Worm (Caenorhabditis elegans) whole organism, L2 larva: ENCODE measurements around the gene clec-50.

Experiments used
- C34F6.9 ChIP-seq: fragments of 150-350 bp; optimal IDR thresholded peaks from 2 replicates; lab custom pipeline; 2014; ENCODE audit warnings: missing biosample characterization, missing genetic modification characterization
- R02D3.7 ChIP-seq: fragments of 150-350 bp; optimal IDR thresholded peaks from 2 replicates; lab custom pipeline; 2014; ENCODE audit warnings: missing biosample characterization, missing genetic modification characterization
- Y55F3AM.14 ChIP-seq: fragments of 200-800 bp; sonication (Bioruptor generic); optimal IDR thresholded peaks from 2 replicates; lab custom pipeline; 2018; ENCODE audit warnings: mild to moderate bottlenecking, missing genetic modification characterization, missing compliant biosample characterization
- alr-1 ChIP-seq: fragments of 150-350 bp; optimal IDR thresholded peaks from 2 replicates; lab custom pipeline; 2014; ENCODE audit warnings: missing biosample characterization, missing genetic modification characterization
- aly-2 ChIP-seq: fragments of 150-350 bp; optimal IDR thresholded peaks from 2 replicates; lab custom pipeline; 2014; ENCODE audit warnings: missing biosample characterization, missing genetic modification characterization
- ama-1 ChIP-seq: fragments of 150-350 bp; optimal IDR thresholded peaks from 2 replicates; lab custom pipeline; 2018; ENCODE audit warnings: inconsistent platforms
- ceh-16 ChIP-seq: fragments of 150-350 bp; optimal IDR thresholded peaks from 2 replicates; lab custom pipeline; 2014; ENCODE audit warnings: missing biosample characterization, missing genetic modification characterization
- ceh-82 ChIP-seq: fragments of 150-350 bp; optimal IDR thresholded peaks from 2 replicates; lab custom pipeline; 2014; ENCODE audit warnings: missing biosample characterization, missing genetic modification characterization
- crh-2 ChIP-seq: sonication (generic microtip); optimal IDR thresholded peaks from 2 replicates; lab custom pipeline; 2017; ENCODE audit warnings: missing biosample characterization, missing genetic modification characterization
- dmd-4 ChIP-seq: sonication (generic microtip); optimal IDR thresholded peaks from 2 replicates; lab custom pipeline; 2017; ENCODE audit warnings: missing biosample characterization, missing genetic modification characterization
- egl-27 ChIP-seq: sonication (generic microtip); optimal IDR thresholded peaks from 3 replicates; lab custom pipeline; 2017; ENCODE audit warnings: missing biosample characterization, missing genetic modification reagents, missing genetic modification characterization
- elt-3 ChIP-seq: sonication (generic microtip); optimal IDR thresholded peaks from 2 replicates; lab custom pipeline; 2017; ENCODE audit warnings: missing biosample characterization, missing genetic modification characterization
- gmeb-1 ChIP-seq: fragments of 150-350 bp; optimal IDR thresholded peaks from 2 replicates; lab custom pipeline; 2014; ENCODE audit warnings: missing biosample characterization, missing genetic modification characterization
- lin-11 ChIP-seq: fragments of 150-350 bp; sonication (generic microtip); optimal IDR thresholded peaks from 2 replicates; lab custom pipeline; 2014; ENCODE audit warnings: missing biosample characterization, missing genetic modification characterization, inconsistent platforms, mixed read lengths
- lin-39 ChIP-seq: fragments of 150-350 bp; optimal IDR thresholded peaks from 2 replicates; lab custom pipeline; 2014; ENCODE audit warnings: missing biosample characterization, missing genetic modification reagents, missing genetic modification characterization
- lsy-2 ChIP-seq, 2 experiments: fragments of 150-350 bp in 1 of 2; sonication (generic microtip) in 1 of 2; optimal IDR thresholded peaks; 2 replicates each; lab custom pipeline; 2014 to 2017; ENCODE audit warnings: missing biosample characterization in 2 of 2, missing genetic modification characterization in 2 of 2
- mab-5 ChIP-seq: fragments of 150-350 bp; optimal IDR thresholded peaks from 2 replicates; lab custom pipeline; 2014; ENCODE audit warnings: missing biosample characterization, missing genetic modification characterization
- mdl-1 ChIP-seq, 2 experiments: fragments of 150-350 bp in 1 of 2; sonication (generic microtip) in 1 of 2; optimal IDR thresholded peaks; 2 replicates each; lab custom pipeline; 2017; ENCODE audit warnings: missing biosample characterization in 2 of 2, missing genetic modification characterization in 2 of 2
- nhr-10 ChIP-seq: sonication (generic microtip); optimal IDR thresholded peaks from 2 replicates; lab custom pipeline; 2017; ENCODE audit warnings: missing biosample characterization, missing genetic modification characterization
- nhr-11 ChIP-seq: fragments of 150-350 bp; optimal IDR thresholded peaks from 2 replicates; lab custom pipeline; 2014; ENCODE audit warnings: missing biosample characterization, missing genetic modification characterization
- nhr-12 ChIP-seq: fragments of 150-350 bp; optimal IDR thresholded peaks from 2 replicates; lab custom pipeline; 2014; ENCODE audit warnings: missing biosample characterization, missing genetic modification characterization
- nhr-21 ChIP-seq: fragments of 150-350 bp; optimal IDR thresholded peaks from 2 replicates; lab custom pipeline; 2014; ENCODE audit warnings: missing biosample characterization, missing genetic modification characterization
- nhr-23 ChIP-seq: fragments of 150-350 bp; optimal IDR thresholded peaks from 2 replicates; lab custom pipeline; 2014; ENCODE audit warnings: missing biosample characterization, missing genetic modification reagents, missing genetic modification characterization
- nhr-237 ChIP-seq: fragments of 150-350 bp; optimal IDR thresholded peaks from 2 replicates; lab custom pipeline; 2014; ENCODE audit warnings: missing biosample characterization, missing genetic modification characterization
- nhr-25 ChIP-seq: fragments of 150-350 bp; sonication (generic microtip); optimal IDR thresholded peaks from 3 replicates; lab custom pipeline; 2014; ENCODE audit warnings: missing biosample characterization, missing genetic modification characterization
- nhr-6 ChIP-seq: fragments of 150-350 bp; optimal IDR thresholded peaks from 2 replicates; lab custom pipeline; 2014; ENCODE audit warnings: missing biosample characterization, missing genetic modification characterization
- nhr-77 ChIP-seq: fragments of 150-350 bp; optimal IDR thresholded peaks from 2 replicates; lab custom pipeline; 2014; ENCODE audit warnings: missing biosample characterization, missing genetic modification characterization
- peb-1 ChIP-seq: fragments of 150-350 bp; optimal IDR thresholded peaks from 2 replicates; lab custom pipeline; 2014; ENCODE audit warnings: missing biosample characterization, missing genetic modification characterization
- sem-4 ChIP-seq: fragments of 150-350 bp; optimal IDR thresholded peaks from 2 replicates; lab custom pipeline; 2014; ENCODE audit warnings: missing biosample characterization, missing genetic modification reagents, missing genetic modification characterization
- skn-1 ChIP-seq: sonication (generic microtip); optimal IDR thresholded peaks from 2 replicates; lab custom pipeline; 2017; ENCODE audit warnings: missing biosample characterization, missing genetic modification characterization
- sma-3 ChIP-seq: sonication (generic microtip); optimal IDR thresholded peaks from 2 replicates; lab custom pipeline; 2016; ENCODE audit warnings: missing genetic modification reagents, missing genetic modification characterization, missing compliant biosample characterization
- sma-9 ChIP-seq, 2 experiments: fragments of 150-350 bp in 1 of 2; sonication (generic microtip) in 1 of 2; optimal IDR thresholded peaks; 2 replicates each; lab custom pipeline; 2014 to 2016; ENCODE audit warnings: missing genetic modification characterization in 2 of 2, mild to moderate bottlenecking in 1 of 2, missing biosample characterization in 1 of 2, missing compliant biosample characterization in 1 of 2, missing genetic modification reagents in 1 of 2, moderate library complexity in 1 of 2
- snpc-4 ChIP-seq: fragments of 150-350 bp; optimal IDR thresholded peaks from 2 replicates; lab custom pipeline; 2014; ENCODE audit warnings: missing biosample characterization, missing genetic modification characterization
- unc-39 ChIP-seq: fragments of 150-350 bp; optimal IDR thresholded peaks from 2 replicates; lab custom pipeline; 2014; ENCODE audit warnings: missing biosample characterization, missing genetic modification characterization
- unc-55 ChIP-seq: fragments of 150-350 bp; sonication (generic microtip); optimal IDR thresholded peaks from 3 replicates; lab custom pipeline; 2014; ENCODE audit warnings: missing biosample characterization, missing genetic modification reagents, missing genetic modification characterization
- unc-62 ChIP-seq: fragments of 150-350 bp; optimal IDR thresholded peaks from 2 replicates; lab custom pipeline; 2014; ENCODE audit warnings: missing biosample characterization, missing genetic modification reagents, missing genetic modification characterization
- zag-1 ChIP-seq: fragments of 150-350 bp; optimal IDR thresholded peaks from 2 replicates; lab custom pipeline; 2014; ENCODE audit warnings: missing biosample characterization, missing genetic modification characterization
- ztf-11 ChIP-seq: sonication (generic microtip); optimal IDR thresholded peaks from 2 replicates; lab custom pipeline; 2017; ENCODE audit warnings: missing biosample characterization, missing genetic modification characterization
- ztf-4 ChIP-seq: fragments of 150-350 bp; optimal IDR thresholded peaks from 2 replicates; lab custom pipeline; 2014; ENCODE audit warnings: missing biosample characterization, missing genetic modification characterization

Gene clec-50

ce11 chrV:19738117-19738516 is 17.1 kb downstream of the clec-50 start, which contains the start of gene fbxa-131:
fbxa-131 (plus strand) TSS chrV:19738417.
- no peak for TF ChIP-seq sma-3
- no peak for TF ChIP-seq peb-1 (tag; lab: Kevin White, UChicago)
- TF ChIP-seq ceh-82 (tag; lab: Kevin White, UChicago) = no peak
- TF ChIP-seq lin-39 = no peak
- no peak for TF ChIP-seq zag-1
- no peak for TF ChIP-seq aly-2 (tag; lab: Kevin White, UChicago)
- TF ChIP-seq elt-3 (tag; lab: Kevin White, UChicago) = no peak
- TF ChIP-seq alr-1 = no peak
- TF ChIP-seq unc-39 (tag; lab: Kevin White, UChicago) = no peak

DNA sequence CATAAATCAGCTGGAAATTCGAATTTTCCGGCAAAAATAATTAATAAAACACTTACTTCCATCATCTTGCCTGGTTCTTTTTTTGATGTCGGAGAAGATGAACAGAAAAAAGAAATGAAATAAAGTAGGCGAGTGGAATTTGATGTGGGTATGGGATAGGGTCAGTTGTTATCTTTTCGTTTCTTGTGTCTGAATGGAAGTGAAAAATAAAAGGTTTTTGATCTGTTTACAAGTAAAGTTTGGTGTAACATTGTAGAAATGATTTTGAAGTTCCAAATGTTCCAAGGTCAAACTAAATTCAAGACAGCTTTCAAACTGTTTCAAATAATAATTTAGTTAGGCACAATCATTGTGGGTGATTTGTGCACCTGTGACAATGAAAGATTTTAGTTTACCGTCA is 17.7 kb downstream of the clec-50 start, which contains the start of gene W04E12.7:
Gene W04E12.7 (minus strand): TSS at position 101 of the 400 bp plus-strand sequence.
- TF ChIP-seq R02D3.7 (tag; lab: Kevin White, UChicago) = no peak
- TF ChIP-seq crh-2 = no peak
- no peak for TF ChIP-seq zag-1
- no peak for TF ChIP-seq lin-11 (tag; lab: Kevin White, UChicago)
- no peak for TF ChIP-seq lsy-2 (tag; optimal IDR thresholded peaks at IDR 0.05; lab: Kevin White, UChicago)
- TF ChIP-seq nhr-23 = no peak
- TF ChIP-seq skn-1 (tag; lab: Kevin White, UChicago) = no peak
- TF ChIP-seq nhr-77 (tag; lab: Kevin White, UChicago) = no peak
- TF ChIP-seq nhr-237 (tag; lab: Kevin White, UChicago) = no peak
- no peak for TF ChIP-seq ztf-4 (tag; lab: Kevin White, UChicago)

- TF ChIP-seq unc-55 (GFP tag; lab: Kevin White, UChicago) = no peak
- no peak for TF ChIP-seq nhr-11 (tag; lab: Kevin White, UChicago)
- no peak for TF ChIP-seq ztf-4 (tag; lab: Kevin White, UChicago)
- TF ChIP-seq ama-1 (lab: Kevin White, UChicago) = no peak
- TF ChIP-seq mab-5 (tag; lab: Kevin White, UChicago) = no peak
- TF ChIP-seq sma-3 = no peak
- TF ChIP-seq gmeb-1 (tag; lab: Kevin White, UChicago) = no peak
- TF ChIP-seq nhr-12 = no peak
- no peak for TF ChIP-seq C34F6.9 (tag; lab: Kevin White, UChicago)
- TF ChIP-seq egl-27 (tag; lab: Kevin White, UChicago) = no peak
- TF ChIP-seq aly-2 (tag; lab: Kevin White, UChicago) = no peak
- no peak for TF ChIP-seq Y55F3AM.14 (GFP tag; lab: Kevin White, UChicago)
- TF ChIP-seq snpc-4 (tag; lab: Kevin White, UChicago) = no peak
- no peak for TF ChIP-seq ceh-16 (tag; lab: Kevin White, UChicago)
- TF ChIP-seq lin-39 = no peak
- TF ChIP-seq nhr-21 (tag; lab: Kevin White, UChicago) = no peak
- TF ChIP-seq nhr-77 (tag; lab: Kevin White, UChicago) = no peak
- no peak for TF ChIP-seq lin-11 (tag; lab: Kevin White, UChicago)
- TF ChIP-seq sem-4 (tag; lab: Kevin White, UChicago) = no peak
These were observed 21.4 kb downstream of the clec-50 start for ce11 chrV:19733728-19734127.

- TF ChIP-seq nhr-12 (no peak), nhr-10 (tag; lab: Kevin White, UChicago) (no peak), ceh-16 (tag; lab: Kevin White, UChicago) (no peak), mdl-1 (tag; optimal IDR thresholded peaks at IDR 0.05; lab: Kevin White, UChicago) (no peak), nhr-25 (tag; lab: Kevin White, UChicago) (no peak), sma-3 (no peak), mab-5 (tag; lab: Kevin White, UChicago) (no peak), ztf-4 (tag; lab: Kevin White, UChicago) (no peak), crh-2 (no peak), ztf-11 (no peak), C34F6.9 (tag; lab: Kevin White, UChicago) (no peak), aly-2 (tag; lab: Kevin White, UChicago) (no peak)
These were observed 24.9 kb downstream of the clec-50 start, which contains the start of gene Y116F11A.1 for ce11 chrV:19730280-19730679. Y116F11A.1 (plus strand) TSS chrV:19730580.

ce11 chrV:19728731-19729130 is 26.4 kb downstream of the clec-50 start, which contains the start of gene Y116F11A.3:
Y116F11A.3 (plus strand) TSS chrV:19729031.
- TF ChIP-seq unc-62 (GFP tag; lab: Kevin White, UChicago) = no peak
- no peak for TF ChIP-seq sma-9 (GFP tag; optimal IDR thresholded peaks at IDR 0.05; lab: Kevin White, UChicago)
- no peak for TF ChIP-seq sma-9 (tag; optimal IDR thresholded peaks at IDR 0.05; lab: Kevin White, UChicago)
- TF ChIP-seq ztf-11 = no peak
- no peak for TF ChIP-seq skn-1 (tag; lab: Kevin White, UChicago)
- no peak for TF ChIP-seq peb-1 (tag; lab: Kevin White, UChicago)
- no peak for TF ChIP-seq nhr-6 (tag; lab: Kevin White, UChicago)
- no peak for TF ChIP-seq snpc-4 (tag; lab: Kevin White, UChicago)
- TF ChIP-seq R02D3.7 (tag; lab: Kevin White, UChicago) = no peak
- no peak for TF ChIP-seq unc-55 (GFP tag; lab: Kevin White, UChicago)
- no peak for TF ChIP-seq dmd-4 (tag; lab: Kevin White, UChicago)
